Worm (Caenorhabditis elegans) whole organism, early embryonic: ENCODE results near the gene srw-142.

Experiments used
- B0310.2 ChIP-seq: sonication (generic microtip); optimal IDR thresholded peaks from 2 replicates; lab custom pipeline; 2016; ENCODE audit warnings: mild to moderate bottlenecking, missing genetic modification characterization, missing compliant biosample characterization
- F13C5.2 ChIP-seq: sonication (generic microtip); optimal IDR thresholded peaks from 2 replicates; lab custom pipeline; 2017; ENCODE audit warnings: mild to moderate bottlenecking, missing genetic modification characterization, inconsistent platforms, missing compliant biosample characterization
- aly-1 ChIP-seq: sonication (generic microtip); optimal IDR thresholded peaks from 2 replicates; lab custom pipeline; 2016; ENCODE audit warnings: missing genetic modification characterization, missing compliant biosample characterization
- ama-1 ChIP-seq: fragments of 150-350 bp; optimal IDR thresholded peaks from 2 replicates; lab custom pipeline; 2014
- ceh-13 ChIP-seq: fragments of 200-800 bp; sonication (Bioruptor generic); optimal IDR thresholded peaks from 2 replicates; lab custom pipeline; 2018; ENCODE audit warnings: mild to moderate bottlenecking, missing genetic modification characterization, missing compliant biosample characterization
- ceh-36 ChIP-seq: sonication (generic microtip); optimal IDR thresholded peaks from 2 replicates; lab custom pipeline; 2016; ENCODE audit warnings: missing genetic modification characterization, inconsistent platforms, missing compliant biosample characterization
- ets-7 ChIP-seq: sonication (generic microtip); optimal IDR thresholded peaks from 2 replicates; lab custom pipeline; 2016; ENCODE audit warnings: missing genotype, missing genetic modification characterization, missing compliant biosample characterization
- flt-1 ChIP-seq: fragments of 200-800 bp; sonication (Bioruptor generic); IDR thresholded peaks from 2 replicates; pipeline ENCODE4 v1.3.6; 2022; ENCODE audit warnings: missing genetic modification characterization, missing compliant biosample characterization
- hmbx-1 ChIP-seq: sonication (generic microtip); optimal IDR thresholded peaks from 2 replicates; lab custom pipeline; 2016; ENCODE audit warnings: mild to moderate bottlenecking, missing genetic modification characterization, missing compliant biosample characterization
- hmg-4 ChIP-seq: fragments of 200-800 bp; sonication (Bioruptor generic); optimal IDR thresholded peaks from 2 replicates; lab custom pipeline; 2018; ENCODE audit warnings: mild to moderate bottlenecking, missing genetic modification characterization, missing compliant biosample characterization
- hnd-1 ChIP-seq: sonication (generic microtip); optimal IDR thresholded peaks from 2 replicates; lab custom pipeline; 2016; ENCODE audit warnings: missing genetic modification characterization, missing compliant biosample characterization
- pes-1 ChIP-seq: fragments of 200-800 bp; sonication (Bioruptor generic); IDR thresholded peaks from 2 replicates; pipeline ENCODE4 v1.3.6; 2022; ENCODE audit warnings: missing genetic modification reagents, missing genetic modification characterization, missing compliant biosample characterization
- scrt-1 ChIP-seq: fragments of 200-800 bp; sonication (Bioruptor generic); IDR thresholded peaks from 2 replicates; pipeline ENCODE4 v1.3.6; 2022; ENCODE audit warnings: missing genetic modification characterization, missing compliant biosample characterization
- sea-1 ChIP-seq: fragments of 200-800 bp; sonication (Bioruptor generic); conservative IDR thresholded peaks from 2 replicates; pipeline ENCODE4 v1.3.6; 2022; ENCODE audit warnings: missing genetic modification characterization, missing compliant biosample characterization
- tbx-11 ChIP-seq: fragments of 200-800 bp; sonication (Bioruptor generic); IDR thresholded peaks from 2 replicates; pipeline ENCODE4 v1.3.6; 2022; ENCODE audit warnings: missing genetic modification characterization, missing compliant biosample characterization
- tbx-37 ChIP-seq: fragments of 200-800 bp; sonication (Bioruptor generic); conservative IDR thresholded peaks from 2 replicates; pipeline ENCODE4 v1.3.6; 2022; ENCODE audit warnings: missing genetic modification reagents, missing genetic modification characterization, missing compliant biosample characterization
- tra-4 ChIP-seq: sonication (generic microtip); optimal IDR thresholded peaks from 2 replicates; lab custom pipeline; 2017; ENCODE audit warnings: missing genetic modification characterization, missing compliant biosample characterization

Gene srw-142

ce11 chrV:2920125-2920524 lies 38.0 kb downstream of the srw-142 start:
- TF ChIP-seq sea-1 (GFP tag; lab: Robert Waterston, UW) (no peak), B0310.2 (no peak), ceh-13 (GFP tag; lab: Kevin White, UChicago) (no peak), tra-4 (no peak), tbx-37 (GFP tag; lab: Robert Waterston, UW) (no peak), scrt-1 (GFP tag; lab: Robert Waterston, UW) (no peak), aly-1 (tag; lab: Kevin White, UChicago) (no peak), hnd-1 (tag; lab: Kevin White, UChicago) (no peak), ama-1 (lab: Kevin White, UChicago) (no peak), pes-1 (GFP tag; lab: Robert Waterston, UW) (no peak), hmbx-1 (tag; lab: Kevin White, UChicago) (no peak), F13C5.2 (no peak), flt-1 (no peak), tbx-11 (GFP tag; lab: Robert Waterston, UW) (no peak), ets-7 (tag; lab: Kevin White, UChicago) (no peak)

- TF ChIP-seq tbx-11 (GFP tag; lab: Robert Waterston, UW), result no peak
- TF ChIP-seq B0310.2, result no peak
- no peak for TF ChIP-seq ceh-13 (GFP tag; lab: Kevin White, UChicago)
- no peak for TF ChIP-seq flt-1
- TF ChIP-seq hmg-4, result no peak
- no peak for TF ChIP-seq F13C5.2
- TF ChIP-seq tra-4, result no peak
- TF ChIP-seq tbx-37 (GFP tag; lab: Robert Waterston, UW), result no peak
- TF ChIP-seq hnd-1 (tag; lab: Kevin White, UChicago), result no peak
- no peak for TF ChIP-seq ama-1 (lab: Kevin White, UChicago)
- no peak for TF ChIP-seq ets-7 (tag; lab: Kevin White, UChicago)
- no peak for TF ChIP-seq ceh-36 (tag; lab: Kevin White, UChicago)
- no peak for TF ChIP-seq sea-1 (GFP tag; lab: Robert Waterston, UW)
- no peak for TF ChIP-seq aly-1 (tag; lab: Kevin White, UChicago)
- no peak for TF ChIP-seq pes-1 (GFP tag; lab: Robert Waterston, UW)
- no peak for TF ChIP-seq scrt-1 (GFP tag; lab: Robert Waterston, UW)
- no peak for TF ChIP-seq hmbx-1 (tag; lab: Kevin White, UChicago)
Observed at ce11 chrV:2913948-2914347, 44.2 kb downstream of the srw-142 start, which contains the start of gene srh-146. Gene srh-146 (plus strand): TSS chrV:2914248.

- TF ChIP-seq flt-1, result no peak
Observed at ce11 chrV:2912901-2913300, 45.2 kb downstream of the srw-142 start, which contains the start of gene C31B8.9. Gene C31B8.9 (minus strand): TSS chrV:2913001.

ce11 chrV:2909525-2909924 lies 48.6 kb downstream of the srw-142 start, which contains the start of gene zmp-3:
Gene zmp-3 (minus strand): TSS chrV:2909625.
- TF ChIP-seq sea-1 (GFP tag; lab: Robert Waterston, UW), result no peak
